Worm (Caenorhabditis elegans) whole organism, L3 larva: ENCODE measurements around the gene K11H3.5.
A peak's percentile ranks its signal among the peaks of the same experiment; 100 is the strongest.

Experiments
- R02D3.7 ChIP-seq: fragments of 150-350 bp; optimal IDR thresholded peaks from 2 replicates; lab custom pipeline; 2014; ENCODE audit warnings: missing biosample characterization, missing genetic modification characterization
- aly-2 ChIP-seq: fragments of 150-350 bp; optimal IDR thresholded peaks from 2 replicates; lab custom pipeline; 2014; ENCODE audit warnings: missing biosample characterization, missing genetic modification characterization
- ama-1 ChIP-seq: fragments of 150-350 bp; optimal IDR thresholded peaks from 2 replicates; lab custom pipeline; 2018
- ceh-16 ChIP-seq: sonication (generic microtip); optimal IDR thresholded peaks from 2 replicates; lab custom pipeline; 2017; ENCODE audit warnings: missing biosample characterization, missing genetic modification characterization
- ceh-28 ChIP-seq: fragments of 150-350 bp; optimal IDR thresholded peaks from 2 replicates; lab custom pipeline; 2014; ENCODE audit warnings: missing biosample characterization, missing genetic modification reagents, missing genetic modification characterization
- ceh-82 ChIP-seq: fragments of 150-350 bp; optimal IDR thresholded peaks from 2 replicates; lab custom pipeline; 2014; ENCODE audit warnings: missing biosample characterization, missing genetic modification characterization
- ceh-9 ChIP-seq: sonication (generic microtip); optimal IDR thresholded peaks from 2 replicates; lab custom pipeline; 2018; ENCODE audit warnings: missing biosample characterization, missing genetic modification characterization
- daf-12 ChIP-seq: fragments of 150-350 bp; optimal IDR thresholded peaks from 2 replicates; lab custom pipeline; 2014; ENCODE audit warnings: missing biosample characterization, missing genetic modification reagents, missing genetic modification characterization
- egl-5 ChIP-seq: fragments of 150-350 bp; optimal IDR thresholded peaks from 2 replicates; lab custom pipeline; 2017; ENCODE audit warnings: missing biosample characterization, missing genetic modification reagents, missing genetic modification characterization, inconsistent platforms
- elt-1 ChIP-seq: fragments of 150-350 bp; optimal IDR thresholded peaks from 2 replicates; lab custom pipeline; 2014; ENCODE audit warnings: missing biosample characterization, missing genetic modification characterization
- elt-2 ChIP-seq: sonication (generic microtip); optimal IDR thresholded peaks from 2 replicates; lab custom pipeline; 2016; ENCODE audit warnings: missing genetic modification reagents, mild to moderate bottlenecking, missing genetic modification characterization, missing compliant biosample characterization
- elt-3 ChIP-seq, 3 experiments: fragments of 150-350 bp in 1 of 3; sonication (generic microtip) in 2 of 3; optimal IDR thresholded peaks; 2 replicates in 2 of 3; 4 replicates in 1 of 3; lab custom pipeline; 2014 to 2017; ENCODE audit warnings: missing biosample characterization in 3 of 3, missing genetic modification characterization in 3 of 3
- eor-1 ChIP-seq, 2 experiments: fragments of 150-350 bp; optimal IDR thresholded peaks; 2 replicates each; lab custom pipeline; 2014 to 2018; ENCODE audit warnings: missing biosample characterization in 2 of 2, missing genetic modification characterization in 2 of 2
- fkh-2 ChIP-seq: fragments of 150-350 bp; optimal IDR thresholded peaks from 2 replicates; lab custom pipeline; 2014; ENCODE audit warnings: missing biosample characterization, missing genetic modification reagents, missing genetic modification characterization
- fos-1 ChIP-seq: fragments of 150-350 bp; optimal IDR thresholded peaks from 2 replicates; lab custom pipeline; 2014; ENCODE audit warnings: missing biosample characterization, missing genetic modification characterization
- hmg-11 ChIP-seq: sonication (generic microtip); optimal IDR thresholded peaks from 2 replicates; lab custom pipeline; 2016; ENCODE audit warnings: missing genetic modification characterization, missing compliant biosample characterization
- lin-15B ChIP-seq: fragments of 150-350 bp; optimal IDR thresholded peaks from 2 replicates; lab custom pipeline; 2014; ENCODE audit warnings: missing biosample characterization, missing genetic modification characterization
- lin-39 ChIP-seq: fragments of 150-350 bp; optimal IDR thresholded peaks from 2 replicates; lab custom pipeline; 2018; ENCODE audit warnings: missing biosample characterization, missing genetic modification reagents, missing genetic modification characterization
- lsy-12 ChIP-seq: sonication (generic microtip); optimal IDR thresholded peaks from 2 replicates; lab custom pipeline; 2016; ENCODE audit warnings: mild to moderate bottlenecking, missing genetic modification characterization, missing compliant biosample characterization
- mdl-1 ChIP-seq: fragments of 150-350 bp; optimal IDR thresholded peaks from 2 replicates; lab custom pipeline; 2014; ENCODE audit warnings: missing biosample characterization, missing genetic modification characterization
- mml-1 ChIP-seq: fragments of 150-350 bp; sonication (generic microtip); optimal IDR thresholded peaks from 3 replicates; lab custom pipeline; 2014; ENCODE audit warnings: missing biosample characterization, missing genetic modification characterization
- nfya-1 ChIP-seq: sonication (generic microtip); optimal IDR thresholded peaks from 2 replicates; lab custom pipeline; 2017; ENCODE audit warnings: missing genetic modification characterization, mild to moderate bottlenecking, missing compliant biosample characterization, antibody characterized with exemption, moderate library complexity; ENCODE audit not compliant: insufficient read depth
- nhr-11 ChIP-seq: fragments of 150-350 bp; optimal IDR thresholded peaks from 2 replicates; lab custom pipeline; 2014; ENCODE audit warnings: missing biosample characterization, missing genetic modification characterization
- nhr-12 ChIP-seq: fragments of 150-350 bp; optimal IDR thresholded peaks from 2 replicates; lab custom pipeline; 2014; ENCODE audit warnings: missing biosample characterization, missing genetic modification characterization
- nhr-237 ChIP-seq: fragments of 150-350 bp; optimal IDR thresholded peaks from 2 replicates; lab custom pipeline; 2014; ENCODE audit warnings: missing biosample characterization, missing genetic modification characterization
- nhr-28 ChIP-seq: fragments of 150-350 bp; optimal IDR thresholded peaks from 2 replicates; lab custom pipeline; 2014; ENCODE audit warnings: missing biosample characterization, missing genetic modification characterization
- nhr-43 ChIP-seq: sonication (generic microtip); optimal IDR thresholded peaks from 2 replicates; lab custom pipeline; 2016; ENCODE audit warnings: mild to moderate bottlenecking, missing genetic modification characterization, missing compliant biosample characterization; ENCODE audit not compliant: poor library complexity, severe bottlenecking
- nhr-67 ChIP-seq: fragments of 150-350 bp; optimal IDR thresholded peaks from 2 replicates; lab custom pipeline; 2014; ENCODE audit warnings: missing biosample characterization, missing genetic modification characterization
- nhr-76 ChIP-seq: fragments of 150-350 bp; sonication (generic microtip); optimal IDR thresholded peaks from 5 replicates; lab custom pipeline; 2014; ENCODE audit warnings: missing biosample characterization, missing genetic modification characterization
- nhr-77 ChIP-seq: fragments of 150-350 bp; optimal IDR thresholded peaks from 2 replicates; lab custom pipeline; 2014; ENCODE audit warnings: missing biosample characterization, missing genetic modification characterization
- pha-4 ChIP-seq: fragments of 150-350 bp; optimal IDR thresholded peaks from 2 replicates; lab custom pipeline; 2014; ENCODE audit warnings: missing biosample characterization, missing genetic modification reagents, missing genetic modification characterization
- pqm-1 ChIP-seq: fragments of 150-350 bp; optimal IDR thresholded peaks from 2 replicates; lab custom pipeline; 2017; ENCODE audit warnings: missing biosample characterization, missing genetic modification characterization, inconsistent platforms
- sea-2 ChIP-seq: fragments of 150-350 bp; sonication (generic microtip); optimal IDR thresholded peaks from 4 replicates; lab custom pipeline; 2014; ENCODE audit warnings: missing biosample characterization, missing genetic modification reagents, missing genetic modification characterization
- skn-1 ChIP-seq: fragments of 150-350 bp; optimal IDR thresholded peaks from 2 replicates; lab custom pipeline; 2014; ENCODE audit warnings: missing biosample characterization, missing genetic modification characterization
- snpc-4 ChIP-seq: fragments of 150-350 bp; optimal IDR thresholded peaks from 2 replicates; lab custom pipeline; 2014; ENCODE audit warnings: missing biosample characterization, missing genetic modification characterization
- tbx-2 ChIP-seq: sonication (generic microtip); optimal IDR thresholded peaks from 2 replicates; lab custom pipeline; 2016; ENCODE audit warnings: mild to moderate bottlenecking, missing genetic modification characterization, missing compliant biosample characterization
- unc-39 ChIP-seq: sonication (generic microtip); optimal IDR thresholded peaks from 4 replicates; lab custom pipeline; 2017; ENCODE audit warnings: missing biosample characterization, missing genetic modification characterization
- unc-62 ChIP-seq: fragments of 150-350 bp; sonication (generic microtip); optimal IDR thresholded peaks from 4 replicates; lab custom pipeline; 2014; ENCODE audit warnings: missing biosample characterization, missing genetic modification reagents, missing genetic modification characterization
- zag-1 ChIP-seq: fragments of 150-350 bp; optimal IDR thresholded peaks from 2 replicates; lab custom pipeline; 2014; ENCODE audit warnings: missing biosample characterization, missing genetic modification characterization
- ztf-11 ChIP-seq: fragments of 150-350 bp; optimal IDR thresholded peaks from 2 replicates; lab custom pipeline; 2014; ENCODE audit warnings: missing biosample characterization, missing genetic modification characterization
- ztf-4 ChIP-seq: fragments of 150-350 bp; optimal IDR thresholded peaks from 2 replicates; lab custom pipeline; 2014; ENCODE audit warnings: missing biosample characterization, missing genetic modification characterization

Gene K11H3.5

ce11 chrIII:9830502-9830901 lies 13.1 kb upstream of the K11H3.5 start, which contains the start of gene ZK632.12:
Gene ZK632.12 (plus strand): TSS chrIII:9830802.
- TF ChIP-seq unc-39 (tag; lab: Kevin White, UChicago) (no peak), nhr-237 (tag; lab: Kevin White, UChicago) (no peak), pha-4 (tag; lab: Kevin White, UChicago) (peak; percentile 39), ztf-4 (tag; lab: Kevin White, UChicago) (no peak), snpc-4 (tag; lab: Kevin White, UChicago) (no peak)

- no peak for TF ChIP-seq lsy-12
- TF ChIP-seq eor-1 (tag; optimal IDR thresholded peaks at IDR 0.05; lab: Kevin White, UChicago) = no peak
- no peak for TF ChIP-seq ama-1
- no peak for TF ChIP-seq ceh-9 (tag; lab: Kevin White, UChicago)
- no peak for TF ChIP-seq daf-12 (tag; lab: Kevin White, UChicago)
- TF ChIP-seq pqm-1 (tag; lab: Kevin White, UChicago) = no peak
- TF ChIP-seq hmg-11 (tag; lab: Kevin White, UChicago) = no peak
- TF ChIP-seq R02D3.7 = no peak
- TF ChIP-seq ceh-16 (tag; lab: Kevin White, UChicago) = no peak
- no peak for TF ChIP-seq tbx-2 (tag; lab: Kevin White, UChicago)
- TF ChIP-seq egl-5 = no peak
- no peak for TF ChIP-seq nhr-11
- no peak for TF ChIP-seq nhr-43 (tag; lab: Kevin White, UChicago)
These were observed 11.0 kb upstream of the K11H3.5 start for ce11 chrIII:9832569-9832968.

DNA sequence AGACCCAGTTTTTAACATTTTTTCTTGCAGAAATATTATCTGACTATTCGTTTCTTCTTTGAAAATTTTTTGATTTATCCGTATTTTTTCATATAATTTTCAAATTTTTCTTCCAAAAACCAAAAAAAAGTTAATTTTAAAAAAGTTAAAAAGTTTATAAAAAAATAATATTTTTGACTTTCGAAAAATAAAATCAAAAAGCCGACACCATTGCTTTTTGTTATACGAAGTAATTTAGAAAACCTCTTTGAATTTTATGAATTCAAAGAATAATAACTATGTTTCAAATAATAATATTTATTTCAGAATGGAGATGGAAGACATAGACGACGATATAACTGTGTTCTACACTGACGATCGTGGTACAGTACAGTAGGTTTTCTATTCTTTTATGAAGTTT lies 8.7 kb upstream of the K11H3.5 start, which contains the start of gene K11H3.8:
Gene K11H3.8 (plus strand): TSS at position 301 of the 400 bp plus-strand sequence.
- TF ChIP-seq ztf-11 (tag; lab: Kevin White, UChicago) (no peak), ceh-82 (tag; lab: Kevin White, UChicago) (no peak), skn-1 (tag; lab: Kevin White, UChicago) (no peak), sea-2 (no peak), pha-4 (tag; lab: Kevin White, UChicago) (no peak), nhr-12 (tag; lab: Kevin White, UChicago) (no peak), elt-3 (tag; optimal IDR thresholded peaks at IDR 0.05; lab: Kevin White, UChicago) (no peak), nhr-28 (tag; lab: Kevin White, UChicago) (no peak), mml-1 (tag; lab: Kevin White, UChicago) (no peak), ztf-4 (tag; lab: Kevin White, UChicago) (no peak), zag-1 (tag; lab: Kevin White, UChicago) (no peak), daf-12 (tag; lab: Kevin White, UChicago) (no peak), nhr-76 (no peak), lin-39 (tag; lab: Kevin White, UChicago) (no peak), aly-2 (tag; lab: Kevin White, UChicago) (no peak), mdl-1 (tag; lab: Kevin White, UChicago) (no peak), fkh-2 (no peak), eor-1 (tag; optimal IDR thresholded peaks at IDR 0.05; lab: Kevin White, UChicago) (no peak), tbx-2 (tag; lab: Kevin White, UChicago) (no peak), nhr-77 (no peak)

DNA sequence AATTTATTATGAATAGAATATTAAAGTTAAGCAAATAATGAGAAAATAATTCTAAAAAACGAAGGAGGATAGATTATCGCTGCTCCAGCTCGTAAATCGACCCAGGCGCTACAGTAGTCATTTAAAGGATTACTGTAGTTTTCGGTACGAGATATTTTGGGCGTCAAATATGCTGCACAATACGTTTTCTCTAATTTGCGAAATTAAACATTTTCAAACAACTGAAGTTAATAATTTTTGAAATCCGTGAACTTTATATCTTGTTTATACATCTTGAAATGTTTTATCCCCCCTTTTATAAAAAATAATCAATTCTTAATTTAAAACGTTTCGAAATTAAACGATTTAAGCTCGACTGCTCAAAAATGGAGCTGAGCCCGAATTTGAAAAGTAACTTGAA lies 2.5 kb downstream of the K11H3.5 start, which contains the start of gene K11H3.2:
Gene K11H3.2 (plus strand): TSS at position 301 of the 400 bp plus-strand sequence.
- TF ChIP-seq eor-1 (tag; optimal IDR thresholded peaks at IDR 0.05; lab: Kevin White, UChicago) (no peak), nfya-1 (tag; lab: Kevin White, UChicago) (no peak), lin-39 (tag; lab: Kevin White, UChicago) (no peak), nhr-12 (tag; lab: Kevin White, UChicago) (no peak)

DNA sequence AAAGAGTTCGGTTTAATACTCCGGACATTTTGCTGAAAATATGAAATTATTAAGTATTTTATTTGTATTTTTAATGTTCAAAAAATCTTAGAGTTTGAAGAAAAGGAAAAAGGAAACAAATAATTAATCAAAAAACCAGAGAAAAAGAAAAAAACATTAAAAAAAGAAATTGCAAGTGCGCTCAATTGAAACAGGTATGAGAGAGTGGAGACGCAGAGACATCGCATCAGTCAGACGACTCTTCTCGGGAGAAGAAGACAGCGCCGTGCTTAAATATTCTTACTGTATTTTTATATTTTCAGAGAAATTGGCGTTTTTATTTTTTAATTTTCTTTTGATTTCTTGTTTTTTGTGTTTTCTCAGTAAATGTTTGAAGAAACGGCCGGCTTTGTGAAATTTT lies 4.5 kb downstream of the K11H3.5 start, which contains the start of gene mrpl-36:
Gene mrpl-36 (minus strand): TSS at position 34 of the 400 bp plus-strand sequence.
- no peak for TF ChIP-seq ama-1
- no peak for TF ChIP-seq nhr-76
- peak; percentile 73 for TF ChIP-seq lin-15B (tag; lab: Kevin White, UChicago)
- TF ChIP-seq fos-1 (tag; lab: Kevin White, UChicago) = no peak
- no peak for TF ChIP-seq unc-39 (tag; lab: Kevin White, UChicago)
- no peak for TF ChIP-seq nhr-67 (tag; lab: Kevin White, UChicago)
- peak; percentile 5 for TF ChIP-seq snpc-4 (tag; lab: Kevin White, UChicago)
- TF ChIP-seq egl-5 = peak; percentile 20
- TF ChIP-seq elt-2 (tag; lab: Kevin White, UChicago) = peak; percentile 0
- TF ChIP-seq elt-1 = no peak
- no peak for TF ChIP-seq mdl-1 (tag; lab: Kevin White, UChicago)
- TF ChIP-seq pha-4 (tag; lab: Kevin White, UChicago) = peak; percentile 55
- no peak for TF ChIP-seq fkh-2
- TF ChIP-seq lin-39 (tag; lab: Kevin White, UChicago) = peak; percentile 10
- no peak for TF ChIP-seq unc-62 (GFP tag; lab: Kevin White, UChicago)
- no peak for TF ChIP-seq ceh-28 (tag; lab: Kevin White, UChicago)
- peak; percentile 64 for TF ChIP-seq nfya-1 (tag; lab: Kevin White, UChicago)
- TF ChIP-seq pqm-1 (tag; lab: Kevin White, UChicago) = no peak
